Worm (Caenorhabditis elegans): ENCODE results near the gene aak-1.
A peak's percentile ranks its signal among the peaks of the same experiment; 100 is the strongest.

Gene aak-1

DNA sequence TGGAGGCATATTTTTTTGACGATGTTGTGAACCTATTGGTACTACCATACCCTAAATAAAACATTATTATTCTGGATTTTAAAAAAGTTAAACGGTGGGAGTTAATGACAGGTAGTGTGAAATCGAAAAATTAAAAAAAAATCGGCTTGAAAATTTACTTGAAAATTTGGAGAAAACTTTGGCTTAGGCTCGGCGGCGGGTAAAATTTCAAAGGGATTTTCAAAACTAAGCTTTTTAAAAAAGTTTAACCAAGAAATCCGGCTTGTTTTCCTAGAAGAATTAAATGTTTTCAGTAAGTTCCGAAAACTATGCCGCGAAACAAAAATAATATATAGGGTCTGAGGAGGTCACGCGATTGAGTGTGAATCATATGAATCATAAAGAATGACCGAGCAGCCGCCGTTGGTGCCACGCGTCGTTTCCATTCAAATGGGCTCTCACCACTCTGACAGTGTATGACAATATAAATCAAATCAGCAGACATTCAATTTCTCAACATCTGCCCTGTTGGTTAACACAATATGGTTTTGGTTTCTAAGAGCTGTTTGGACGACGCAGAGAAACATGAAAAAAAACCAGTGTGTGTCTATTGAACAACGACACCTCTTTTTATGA, at the start of gene aak-1:
Gene aak-1 (minus strand): TSS at position 51 of the 615 bp plus-strand sequence.
- TF ChIP-seq him-1 (tag; optimal IDR thresholded peaks at IDR 0.05), result no peak
- TF ChIP-seq W03F9.2 (tag; optimal IDR thresholded peaks at IDR 0.05), result no peak
- no peak for TF ChIP-seq dao-5 (tag; optimal IDR thresholded peaks at IDR 0.05)

DNA sequence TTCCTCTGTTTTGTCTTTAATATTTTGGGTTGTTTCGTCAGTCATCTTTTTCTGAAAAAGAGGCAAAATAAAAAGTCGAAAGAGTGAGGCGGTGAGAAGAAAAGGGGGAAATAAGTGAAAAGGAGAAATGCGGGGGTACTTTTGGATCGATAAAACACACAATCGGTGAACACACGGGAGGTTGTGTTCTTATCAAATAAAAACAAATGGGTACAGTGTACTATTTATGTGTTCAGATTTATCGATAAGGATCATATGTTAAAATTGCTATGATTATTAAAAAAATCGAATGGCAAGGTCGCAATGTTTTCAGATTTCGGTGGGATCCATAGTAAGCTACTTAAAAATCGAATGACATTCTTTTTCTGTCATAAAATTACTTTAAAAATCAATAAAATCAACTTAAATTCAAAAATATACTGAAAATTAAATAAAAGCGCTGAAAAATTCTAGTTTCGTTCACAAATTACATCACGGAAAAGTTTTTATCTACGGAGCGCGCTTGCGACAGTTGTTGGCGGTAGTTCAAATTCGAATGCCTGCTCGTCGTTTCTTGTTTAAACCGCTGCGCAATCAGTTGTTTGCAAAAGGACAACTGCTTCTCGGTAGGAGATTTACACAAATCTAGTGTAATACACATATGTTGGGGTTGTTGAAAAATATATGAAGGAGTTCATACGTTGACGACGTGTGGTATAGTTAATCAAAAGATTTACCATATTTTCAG, 48.5 kb upstream of the aak-1 start, which contains the start of gene prx-19:
Gene prx-19 (minus strand): TSS at position 51 of the 727 bp plus-strand sequence.
- no peak for TF ChIP-seq him-1 (tag; optimal IDR thresholded peaks at IDR 0.05)
- no peak for TF ChIP-seq W03F9.2 (tag; optimal IDR thresholded peaks at IDR 0.05)
- TF ChIP-seq dao-5 (tag; optimal IDR thresholded peaks at IDR 0.05), result no peak

DNA sequence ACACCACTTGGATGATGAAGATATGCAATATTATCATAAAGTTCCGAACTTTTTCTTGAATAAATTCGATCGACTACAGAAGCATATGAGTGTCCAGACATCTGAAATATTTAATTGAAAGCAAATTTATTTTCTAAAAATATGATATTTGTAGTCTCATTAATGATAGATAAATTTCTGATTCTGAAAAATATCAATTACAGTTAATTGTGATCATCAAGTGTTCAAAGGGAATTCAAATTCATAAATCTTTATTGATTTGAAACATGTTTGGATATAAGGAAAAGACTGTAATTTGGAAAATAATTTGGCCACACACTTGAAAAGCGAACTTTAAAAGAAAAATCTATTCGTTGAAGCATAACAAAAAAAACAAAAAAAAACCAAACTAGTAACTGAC, 46.4 kb upstream of the aak-1 start, which contains the start of gene F54F2.7:
Gene F54F2.7 (minus strand): TSS at position 101 of the 400 bp plus-strand sequence.
- TF ChIP-seq him-1 (tag; optimal IDR thresholded peaks at IDR 0.05), result no peak
- TF ChIP-seq dao-5 (tag; optimal IDR thresholded peaks at IDR 0.05), result no peak
- TF ChIP-seq W03F9.2 (tag; optimal IDR thresholded peaks at IDR 0.05), result no peak

DNA sequence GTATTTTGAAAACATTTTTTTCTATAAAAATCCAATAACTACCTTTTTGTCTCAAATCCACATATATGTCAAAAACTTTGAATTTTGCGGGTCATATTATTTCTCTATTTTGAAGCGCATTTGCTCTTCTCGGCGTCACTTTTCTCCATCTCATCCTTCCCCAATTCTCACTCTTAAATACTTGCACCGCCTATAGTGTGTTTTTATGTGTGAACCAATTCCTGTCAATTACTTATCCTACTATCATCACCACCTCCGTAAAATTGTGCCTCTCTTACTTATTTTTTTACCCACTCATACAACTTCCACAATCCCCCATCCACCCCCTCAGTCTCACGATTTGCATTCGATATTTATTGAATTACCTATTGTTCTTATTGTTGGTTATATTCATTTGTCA, 44.9 kb upstream of the aak-1 start:
- TF ChIP-seq dao-5 (tag; optimal IDR thresholded peaks at IDR 0.05) (no peak), him-1 (tag; optimal IDR thresholded peaks at IDR 0.05) (no peak), W03F9.2 (tag; optimal IDR thresholded peaks at IDR 0.05) (no peak)

DNA sequence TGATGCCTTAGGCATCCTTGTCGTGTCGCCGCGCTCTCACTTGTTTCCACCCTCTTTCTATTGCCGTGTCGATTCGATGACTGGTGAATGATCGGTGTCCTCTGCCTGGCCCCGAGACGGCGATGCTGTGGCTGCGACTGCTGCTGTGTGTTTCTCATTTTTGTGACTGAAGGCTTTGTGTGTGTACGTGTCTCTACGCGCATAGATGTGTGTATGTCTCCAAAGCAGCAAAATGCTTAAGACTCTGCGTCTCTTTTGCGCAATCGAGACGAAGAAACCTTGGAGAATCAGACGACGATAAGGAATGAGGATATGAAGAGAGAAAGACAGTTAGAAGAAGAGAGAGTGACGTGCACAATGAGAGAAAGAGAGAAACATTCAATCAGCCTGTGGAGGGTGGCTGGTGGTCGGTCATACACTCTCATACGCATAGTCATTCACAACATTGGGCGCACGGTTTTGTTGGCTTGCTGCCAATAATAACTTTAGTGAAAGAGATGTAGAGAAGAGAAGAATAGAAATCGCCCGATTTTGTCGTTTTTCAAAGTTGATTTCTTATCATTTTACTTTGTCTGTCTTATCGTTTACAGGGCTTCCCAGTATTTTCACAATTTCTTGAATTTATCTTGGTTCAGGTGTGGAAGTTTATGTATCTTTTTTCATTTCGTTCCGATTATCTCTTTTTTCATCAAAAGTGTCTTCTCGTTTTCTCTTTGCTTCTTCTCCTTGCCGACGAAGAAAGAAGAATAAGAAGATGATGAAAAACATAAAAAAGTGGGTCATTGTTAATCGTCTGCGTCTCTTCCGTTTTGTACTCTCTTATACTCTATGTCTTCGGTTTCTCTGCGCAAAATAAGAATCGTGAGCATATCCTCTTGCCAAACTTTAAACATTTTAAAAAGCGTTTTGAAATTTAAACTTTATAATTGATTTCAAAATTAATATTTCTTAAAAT, 41.3 kb upstream of the aak-1 start:
- peak; percentile 66 for TF ChIP-seq W03F9.2 (tag; optimal IDR thresholded peaks at IDR 0.05)
- peak; percentile 55 for TF ChIP-seq dao-5 (tag; optimal IDR thresholded peaks at IDR 0.05)
- TF ChIP-seq him-1 (tag; optimal IDR thresholded peaks at IDR 0.05), result peak; percentile 56

DNA sequence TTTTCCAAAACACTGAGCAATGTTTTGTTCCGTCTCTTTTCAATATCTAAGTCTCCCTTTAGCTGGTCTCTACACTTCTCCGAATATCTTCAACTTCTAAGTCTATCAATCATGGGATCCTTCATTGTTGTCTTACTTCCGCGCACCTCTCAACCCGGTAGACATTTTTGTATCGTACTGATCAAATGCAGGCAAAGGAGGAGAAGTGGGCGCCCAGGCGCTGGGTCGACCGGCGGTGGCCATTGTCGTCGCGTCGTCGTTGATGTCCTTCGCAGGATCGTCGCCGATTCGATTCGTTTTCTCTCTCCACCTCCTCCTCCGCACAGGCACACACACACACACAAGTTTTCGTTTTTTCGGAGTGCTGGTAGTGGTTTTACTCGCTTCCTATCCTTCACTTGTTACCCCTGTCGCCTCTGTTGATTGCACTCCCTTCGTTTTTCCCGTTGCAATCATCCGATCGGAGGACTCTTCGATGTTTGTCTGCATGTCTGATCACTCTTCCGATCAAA, 40.5 kb upstream of the aak-1 start:
- TF ChIP-seq him-1 (tag; optimal IDR thresholded peaks at IDR 0.05) (no peak), dao-5 (tag; optimal IDR thresholded peaks at IDR 0.05) (no peak), W03F9.2 (tag; optimal IDR thresholded peaks at IDR 0.05) (no peak)

DNA sequence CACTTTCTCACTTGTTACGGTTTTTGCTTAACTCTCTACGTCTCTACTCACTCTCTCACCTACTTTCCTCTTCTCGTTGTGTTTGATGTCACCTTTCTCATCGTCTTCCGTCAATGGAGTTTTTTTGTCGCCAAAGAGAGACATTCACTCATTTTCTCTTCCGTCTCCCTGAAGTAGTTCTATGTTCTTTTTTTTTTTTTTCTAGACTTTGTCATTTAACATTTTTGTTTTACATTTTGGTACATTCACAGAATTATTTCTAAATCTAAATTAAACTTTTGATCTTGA, 39.9 kb upstream of the aak-1 start:
- TF ChIP-seq him-1 (tag; optimal IDR thresholded peaks at IDR 0.05), result no peak
- TF ChIP-seq W03F9.2 (tag; optimal IDR thresholded peaks at IDR 0.05), result no peak
- no peak for TF ChIP-seq dao-5 (tag; optimal IDR thresholded peaks at IDR 0.05)

DNA sequence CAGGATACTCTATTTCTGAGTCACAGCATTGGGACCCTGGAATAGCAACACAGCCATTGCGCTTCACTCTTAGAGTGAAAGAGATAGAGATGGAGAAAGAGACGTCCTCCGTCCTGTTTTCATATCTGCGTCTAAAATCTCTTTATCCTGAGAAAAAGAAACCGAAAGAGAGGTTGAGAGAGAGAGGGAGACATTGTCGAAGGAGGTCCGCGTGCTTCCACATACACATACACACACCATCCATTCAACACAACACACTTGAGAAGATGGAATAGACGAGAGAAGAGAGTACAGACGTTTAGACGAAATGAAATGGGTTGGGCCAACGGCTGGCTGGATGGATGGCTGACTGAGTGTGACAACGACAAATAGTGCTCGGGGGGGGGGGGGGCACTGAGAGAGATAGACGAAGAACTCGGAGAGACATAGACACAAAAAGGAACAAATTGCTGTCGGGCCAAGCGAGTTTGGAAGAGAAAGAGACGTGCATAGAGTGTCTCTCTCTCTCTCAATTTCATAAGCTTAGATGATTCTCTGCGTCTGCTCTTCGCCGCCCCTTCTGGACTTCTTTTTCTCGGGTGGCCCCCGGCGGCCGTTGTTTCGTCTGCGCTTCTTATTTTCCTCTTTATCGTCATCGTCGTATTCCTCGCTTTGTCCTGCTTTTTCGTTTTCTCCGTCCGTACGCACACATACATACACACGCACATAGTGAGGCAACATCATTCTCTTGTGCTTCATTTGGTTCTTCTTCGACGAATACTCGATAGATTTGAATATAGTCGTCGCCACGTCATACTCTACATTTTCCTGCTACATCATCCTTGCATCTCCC, 39.3 kb upstream of the aak-1 start, which contains the start of gene F54F2.6:
Gene F54F2.6 (minus strand): TSS at position 738 of the 832 bp plus-strand sequence.
- TF ChIP-seq W03F9.2 (tag; optimal IDR thresholded peaks at IDR 0.05), result peak; percentile 65
- no peak for TF ChIP-seq dao-5 (tag; optimal IDR thresholded peaks at IDR 0.05)
- TF ChIP-seq him-1 (tag; optimal IDR thresholded peaks at IDR 0.05), result peak; percentile 88

DNA sequence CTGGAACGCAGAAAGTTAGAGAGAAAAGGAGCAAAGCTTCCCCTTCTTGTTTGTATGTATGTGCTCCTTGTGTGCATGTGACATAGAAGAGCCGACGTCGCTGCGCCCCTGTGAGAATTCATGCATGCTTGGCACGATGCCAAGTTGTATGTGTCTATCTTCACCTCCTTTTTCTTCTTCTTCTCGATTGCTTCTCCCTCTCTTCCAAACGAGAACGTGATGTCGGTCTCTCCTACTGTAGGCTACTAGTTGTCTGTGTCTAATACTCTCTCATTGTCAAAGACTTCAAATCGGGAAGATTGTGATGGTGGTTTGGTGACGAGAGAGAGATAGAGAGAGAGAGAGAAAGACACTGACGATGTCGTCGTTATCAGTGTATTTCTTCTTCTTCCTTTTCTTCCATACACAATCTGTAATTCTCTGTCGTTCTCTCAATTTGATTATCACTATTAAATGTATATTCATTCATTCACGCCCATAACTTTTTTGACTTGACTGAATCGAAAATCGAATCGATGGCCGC, 36.4 kb upstream of the aak-1 start:
- TF ChIP-seq him-1 (tag; optimal IDR thresholded peaks at IDR 0.05) (peak; percentile 77), dao-5 (tag; optimal IDR thresholded peaks at IDR 0.05) (no peak), W03F9.2 (tag; optimal IDR thresholded peaks at IDR 0.05) (peak; percentile 75)

DNA sequence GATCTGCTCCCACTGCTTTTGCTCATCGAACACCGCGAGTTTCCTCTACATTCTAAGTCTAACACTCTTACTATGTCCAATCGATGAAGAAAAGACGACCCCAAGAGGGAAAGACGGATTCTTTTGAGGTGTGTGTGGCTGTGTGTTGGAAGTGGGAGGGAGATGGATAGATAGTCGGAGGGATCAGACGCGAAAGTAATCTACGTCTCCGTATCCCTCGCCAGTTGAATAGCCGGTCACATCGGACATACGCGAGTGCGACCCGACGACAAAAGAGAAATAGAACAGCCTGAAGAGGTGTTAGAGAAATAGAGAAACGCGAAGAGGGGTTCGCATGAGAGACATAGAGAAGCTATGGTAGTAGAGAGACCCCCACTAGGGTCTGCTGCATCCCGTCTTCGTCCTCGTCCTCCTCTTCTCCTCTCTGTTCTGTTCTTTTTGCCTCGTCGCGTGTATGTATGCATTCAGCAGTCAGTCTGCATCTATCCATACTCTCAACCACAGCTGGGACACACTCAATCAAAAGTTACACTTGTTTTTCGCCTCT, 34.8 kb upstream of the aak-1 start:
- peak; percentile 96 for TF ChIP-seq him-1 (tag; optimal IDR thresholded peaks at IDR 0.05)
- TF ChIP-seq dao-5 (tag; optimal IDR thresholded peaks at IDR 0.05), result peak; percentile 46
- peak; percentile 86 for TF ChIP-seq W03F9.2 (tag; optimal IDR thresholded peaks at IDR 0.05)

DNA sequence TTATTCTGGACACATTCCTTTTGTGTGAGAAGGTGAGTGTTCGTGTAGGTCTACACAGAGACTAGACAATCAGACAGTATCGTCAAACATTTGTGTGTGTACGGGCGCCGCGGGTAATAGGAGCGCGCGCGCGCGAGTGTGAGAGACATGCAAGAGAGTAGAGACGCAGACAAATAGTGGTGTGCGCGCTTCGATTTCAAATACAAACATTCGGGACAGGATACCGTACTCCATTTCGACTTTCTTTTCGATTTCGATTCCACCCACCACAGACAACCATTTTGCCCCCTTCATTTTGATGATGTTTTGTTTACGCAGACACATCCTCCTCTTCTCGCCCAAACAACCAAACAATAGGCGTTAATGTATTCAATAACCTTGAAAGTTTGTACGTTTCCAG, 33.9 kb upstream of the aak-1 start:
- no peak for TF ChIP-seq W03F9.2 (tag; optimal IDR thresholded peaks at IDR 0.05)
- TF ChIP-seq dao-5 (tag; optimal IDR thresholded peaks at IDR 0.05), result no peak
- no peak for TF ChIP-seq him-1 (tag; optimal IDR thresholded peaks at IDR 0.05)

DNA sequence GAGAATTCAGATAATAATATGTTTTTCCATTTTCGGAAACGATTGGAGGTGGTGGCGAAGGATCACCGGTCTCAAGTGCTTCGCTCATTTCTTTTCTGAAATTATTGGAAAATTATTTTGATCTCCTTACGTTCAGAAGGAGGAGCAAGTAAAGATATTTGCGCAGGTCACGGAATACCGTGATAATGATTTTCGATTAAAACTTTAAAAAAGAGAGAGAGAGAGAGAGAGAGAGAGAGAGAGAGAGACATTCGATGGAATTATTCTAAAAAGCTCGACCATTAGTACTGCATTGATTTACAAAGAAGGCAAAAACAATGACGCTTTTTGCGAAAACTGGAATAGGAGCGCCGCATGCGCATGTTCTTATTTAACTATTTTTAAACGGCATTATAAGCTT, 31.4 kb upstream of the aak-1 start, which contains the start of gene ztf-1:
Gene ztf-1 (minus strand): TSS at position 101 of the 400 bp plus-strand sequence.
- TF ChIP-seq him-1 (tag; optimal IDR thresholded peaks at IDR 0.05), result no peak
- no peak for TF ChIP-seq dao-5 (tag; optimal IDR thresholded peaks at IDR 0.05)
- no peak for TF ChIP-seq W03F9.2 (tag; optimal IDR thresholded peaks at IDR 0.05)
